Fruit fly (Drosophila melanogaster): Measurements from ENCODE around the gene Rchy1.

The Rchy1 gene

DNA sequence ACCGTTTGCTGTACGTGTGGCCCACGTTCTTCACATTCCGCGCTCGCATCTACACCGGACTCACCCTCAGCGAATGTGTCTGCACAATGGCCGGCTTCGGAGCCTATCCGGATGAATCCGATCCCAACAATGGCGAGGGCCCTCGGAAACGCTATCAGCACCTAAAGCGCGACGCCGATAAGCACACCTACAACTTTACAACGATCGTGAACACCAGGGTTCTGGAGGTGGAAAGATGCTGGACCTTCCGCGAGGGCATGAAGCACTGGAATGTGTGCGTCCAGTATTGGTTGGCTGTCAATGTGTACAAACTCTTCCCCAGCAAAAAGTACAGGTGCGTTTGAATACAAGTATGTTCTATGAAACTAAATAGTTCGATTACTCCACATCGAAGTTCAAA is 7.9 kb downstream of the Rchy1 start:
- TF ChIP-seq svp (GFP tag): peak; percentile 97
- TF ChIP-seq Sox14 (GFP tag; optimal IDR thresholded peaks at IDR 0.05): peak; percentile 24
- TF ChIP-seq CG11902 (GFP tag; optimal IDR thresholded peaks at IDR 0.05): no peak

dm6 chr2L:6455955-6456599 is 9.4 kb downstream of the Rchy1 start, which contains the start of gene frj:
Gene frj, plus strand, starts transcription at chr2L:6456052.
- no peak for TF ChIP-seq CG4318 (GFP tag; optimal IDR thresholded peaks at IDR 0.05)
- peak; percentile 73 for TF ChIP-seq cyc (GFP tag; optimal IDR thresholded peaks at IDR 0.05)
- peak; percentile 55 for TF ChIP-seq Sox14 (GFP tag; optimal IDR thresholded peaks at IDR 0.05)
- peak; percentile 11 for TF ChIP-seq CG6808 (GFP tag; optimal IDR thresholded peaks at IDR 0.05)
- TF ChIP-seq CG1621 (tag; optimal IDR thresholded peaks at IDR 0.05): no peak
- TF ChIP-seq CG3919 (GFP tag; optimal IDR thresholded peaks at IDR 0.05): peak; percentile 53
- peak; percentile 10 for TF ChIP-seq CG8632 (GFP tag; optimal IDR thresholded peaks at IDR 0.05)
- peak; percentile 85 for TF ChIP-seq Eip78C (GFP tag)
- TF ChIP-seq Smox (GFP tag; optimal IDR thresholded peaks at IDR 0.05): peak; percentile 38
- no peak for TF ChIP-seq fd59A (GFP tag; optimal IDR thresholded peaks at IDR 0.05)
- TF ChIP-seq CG6792 (GFP tag; optimal IDR thresholded peaks at IDR 0.05): peak; percentile 7
- no peak for TF ChIP-seq fkh (GFP tag; optimal IDR thresholded peaks at IDR 0.05)
- TF ChIP-seq Blimp-1 (GFP tag; optimal IDR thresholded peaks at IDR 0.05): no peak
- peak; percentile 32; the same call in 1 of the 2 replicates for TF ChIP-seq Gug (GFP tag; IDR thresholded peaks at IDR 0.05)
- peak; percentile 67 for TF ChIP-seq Hr39 (GFP tag; optimal IDR thresholded peaks at IDR 0.05)
- peak; percentile 37 for TF ChIP-seq achi (GFP tag; optimal IDR thresholded peaks at IDR 0.05)
- TF ChIP-seq eg (GFP tag; IDR thresholded peaks at IDR 0.05): no peak
- TF ChIP-seq CG6163 (GFP tag; IDR thresholded peaks at IDR 0.05): peak; percentile 52
- peak; percentile 36 for TF ChIP-seq CG10669 (GFP tag; optimal IDR thresholded peaks at IDR 0.05)
- no peak for TF ChIP-seq ss (GFP tag; optimal IDR thresholded peaks at IDR 0.05)
- no peak for TF ChIP-seq salr (GFP tag; optimal IDR thresholded peaks at IDR 0.05)
- TF ChIP-seq Ets96B (tag; optimal IDR thresholded peaks at IDR 0.05): peak; percentile 34
- no peak for TF ChIP-seq CG8119 (GFP tag; IDR thresholded peaks at IDR 0.05)
- peak; percentile 45; the same call in 1 of the 2 replicates for TF ChIP-seq CG15336 (GFP tag; IDR thresholded peaks at IDR 0.05)
- peak; percentile 59 for TF ChIP-seq esn (GFP tag; optimal IDR thresholded peaks at IDR 0.05)
- TF ChIP-seq CG6854 (GFP tag; optimal IDR thresholded peaks at IDR 0.05): no peak
- TF ChIP-seq Met (GFP tag; optimal IDR thresholded peaks at IDR 0.05): peak; percentile 17
- TF ChIP-seq Ets21C (GFP tag; optimal IDR thresholded peaks at IDR 0.05): peak; percentile 63
- no peak for TF ChIP-seq CG6276 (GFP tag; optimal IDR thresholded peaks at IDR 0.05)
- TF ChIP-seq Hr38 (GFP tag; optimal IDR thresholded peaks at IDR 0.05): no peak
- TF ChIP-seq CG9139 (GFP tag; optimal IDR thresholded peaks at IDR 0.05): no peak
- no peak for TF ChIP-seq vri (GFP tag; optimal IDR thresholded peaks at IDR 0.05)
- no peak for TF ChIP-seq Lpt (GFP tag; optimal IDR thresholded peaks at IDR 0.05)
- no peak for TF ChIP-seq CG16779 (tag; optimal IDR thresholded peaks at IDR 0.05)
- no peak for TF ChIP-seq Eip93F (GFP tag; optimal IDR thresholded peaks at IDR 0.05)
- TF ChIP-seq dsx (GFP tag; optimal IDR thresholded peaks at IDR 0.05; ENCODE audit: poor library complexity, severe bottlenecking): peak; percentile 2
- no peak for TF ChIP-seq Sox102F (GFP tag; optimal IDR thresholded peaks at IDR 0.05)
- TF ChIP-seq CG8319 (GFP tag; optimal IDR thresholded peaks at IDR 0.05): peak; percentile 7
- TF ChIP-seq CG3032 (tag; optimal IDR thresholded peaks at IDR 0.05): peak; percentile 58
- TF ChIP-seq acj6 (GFP tag; optimal IDR thresholded peaks at IDR 0.05): peak; percentile 60
- TF ChIP-seq svp (GFP tag): peak; percentile 72
- TF ChIP-seq CG31627 (GFP tag; optimal IDR thresholded peaks at IDR 0.05): peak; percentile 77
- TF ChIP-seq dac (GFP tag; optimal IDR thresholded peaks at IDR 0.05): peak; percentile 10
- TF ChIP-seq CG7368 (GFP tag; optimal IDR thresholded peaks at IDR 0.05): no peak
- peak; percentile 44 for TF ChIP-seq Eip75B (GFP tag; optimal IDR thresholded peaks at IDR 0.05)
- no peak for TF ChIP-seq spab (GFP tag; optimal IDR thresholded peaks at IDR 0.05)
- TF ChIP-seq CG11902 (GFP tag; optimal IDR thresholded peaks at IDR 0.05): peak; percentile 65
- peak; percentile 63 for TF ChIP-seq Hr4 (GFP tag; optimal IDR thresholded peaks at IDR 0.05)
- peak; percentile 66 for TF ChIP-seq OdsH (GFP tag; optimal IDR thresholded peaks at IDR 0.05)

All from whole organism, prepupa.